Worm (Caenorhabditis elegans) whole organism, L3 larva: ENCODE measurements around the gene Y17D7C.6.

Source experiments
- R02D3.7 ChIP-seq: fragments of 150-350 bp; optimal IDR thresholded peaks from 2 replicates; lab custom pipeline; 2014; ENCODE audit warnings: missing biosample characterization, missing genetic modification characterization
- ama-1 ChIP-seq: fragments of 150-350 bp; optimal IDR thresholded peaks from 2 replicates; lab custom pipeline; 2018
- ceh-28 ChIP-seq: fragments of 150-350 bp; optimal IDR thresholded peaks from 2 replicates; lab custom pipeline; 2014; ENCODE audit warnings: missing biosample characterization, missing genetic modification reagents, missing genetic modification characterization
- daf-12 ChIP-seq: fragments of 150-350 bp; optimal IDR thresholded peaks from 2 replicates; lab custom pipeline; 2014; ENCODE audit warnings: missing biosample characterization, missing genetic modification reagents, missing genetic modification characterization
- elt-1 ChIP-seq: fragments of 150-350 bp; optimal IDR thresholded peaks from 2 replicates; lab custom pipeline; 2014; ENCODE audit warnings: missing biosample characterization, missing genetic modification characterization
- elt-2 ChIP-seq: sonication (generic microtip); optimal IDR thresholded peaks from 2 replicates; lab custom pipeline; 2016; ENCODE audit warnings: missing genetic modification reagents, mild to moderate bottlenecking, missing genetic modification characterization, missing compliant biosample characterization
- elt-3 ChIP-seq, 3 experiments: fragments of 150-350 bp in 1 of 3; sonication (generic microtip) in 2 of 3; optimal IDR thresholded peaks; 2 replicates in 2 of 3; 4 replicates in 1 of 3; lab custom pipeline; 2014 to 2017; ENCODE audit warnings: missing biosample characterization in 3 of 3, missing genetic modification characterization in 3 of 3
- fkh-10 ChIP-seq: sonication (generic microtip); optimal IDR thresholded peaks from 2 replicates; lab custom pipeline; 2017; ENCODE audit warnings: missing biosample characterization, missing genetic modification reagents, missing genetic modification characterization
- fkh-2 ChIP-seq: fragments of 150-350 bp; optimal IDR thresholded peaks from 2 replicates; lab custom pipeline; 2014; ENCODE audit warnings: missing biosample characterization, missing genetic modification reagents, missing genetic modification characterization
- hmg-11 ChIP-seq: sonication (generic microtip); optimal IDR thresholded peaks from 2 replicates; lab custom pipeline; 2016; ENCODE audit warnings: missing genetic modification characterization, missing compliant biosample characterization
- jun-1 ChIP-seq: fragments of 150-350 bp; optimal IDR thresholded peaks from 2 replicates; lab custom pipeline; 2014; ENCODE audit warnings: missing biosample characterization, missing genetic modification reagents, missing genetic modification characterization
- lin-39 ChIP-seq: fragments of 150-350 bp; optimal IDR thresholded peaks from 2 replicates; lab custom pipeline; 2018; ENCODE audit warnings: missing biosample characterization, missing genetic modification reagents, missing genetic modification characterization
- lsy-12 ChIP-seq: sonication (generic microtip); optimal IDR thresholded peaks from 2 replicates; lab custom pipeline; 2016; ENCODE audit warnings: mild to moderate bottlenecking, missing genetic modification characterization, missing compliant biosample characterization
- mml-1 ChIP-seq: fragments of 150-350 bp; sonication (generic microtip); optimal IDR thresholded peaks from 3 replicates; lab custom pipeline; 2014; ENCODE audit warnings: missing biosample characterization, missing genetic modification characterization
- nfya-1 ChIP-seq: sonication (generic microtip); optimal IDR thresholded peaks from 2 replicates; lab custom pipeline; 2017; ENCODE audit warnings: missing genetic modification characterization, mild to moderate bottlenecking, missing compliant biosample characterization, antibody characterized with exemption, moderate library complexity; ENCODE audit not compliant: insufficient read depth
- nhr-11 ChIP-seq: fragments of 150-350 bp; optimal IDR thresholded peaks from 2 replicates; lab custom pipeline; 2014; ENCODE audit warnings: missing biosample characterization, missing genetic modification characterization
- nhr-23 ChIP-seq: fragments of 150-350 bp; optimal IDR thresholded peaks from 2 replicates; lab custom pipeline; 2014; ENCODE audit warnings: missing biosample characterization, missing genetic modification reagents, missing genetic modification characterization
- nhr-237 ChIP-seq: fragments of 150-350 bp; optimal IDR thresholded peaks from 2 replicates; lab custom pipeline; 2014; ENCODE audit warnings: missing biosample characterization, missing genetic modification characterization
- nhr-25 ChIP-seq: sonication (generic microtip); optimal IDR thresholded peaks from 2 replicates; lab custom pipeline; 2017; ENCODE audit warnings: missing biosample characterization, missing genetic modification characterization
- nhr-43 ChIP-seq: sonication (generic microtip); optimal IDR thresholded peaks from 2 replicates; lab custom pipeline; 2016; ENCODE audit warnings: mild to moderate bottlenecking, missing genetic modification characterization, missing compliant biosample characterization; ENCODE audit not compliant: poor library complexity, severe bottlenecking
- nhr-67 ChIP-seq: fragments of 150-350 bp; optimal IDR thresholded peaks from 2 replicates; lab custom pipeline; 2014; ENCODE audit warnings: missing biosample characterization, missing genetic modification characterization
- nhr-77 ChIP-seq: fragments of 150-350 bp; optimal IDR thresholded peaks from 2 replicates; lab custom pipeline; 2014; ENCODE audit warnings: missing biosample characterization, missing genetic modification characterization
- pha-4 ChIP-seq: fragments of 150-350 bp; optimal IDR thresholded peaks from 2 replicates; lab custom pipeline; 2014; ENCODE audit warnings: missing biosample characterization, missing genetic modification reagents, missing genetic modification characterization
- pqm-1 ChIP-seq: fragments of 150-350 bp; optimal IDR thresholded peaks from 2 replicates; lab custom pipeline; 2017; ENCODE audit warnings: missing biosample characterization, missing genetic modification characterization, inconsistent platforms
- sea-2 ChIP-seq: fragments of 150-350 bp; sonication (generic microtip); optimal IDR thresholded peaks from 4 replicates; lab custom pipeline; 2014; ENCODE audit warnings: missing biosample characterization, missing genetic modification reagents, missing genetic modification characterization
- snpc-4 ChIP-seq: fragments of 150-350 bp; optimal IDR thresholded peaks from 2 replicates; lab custom pipeline; 2014; ENCODE audit warnings: missing biosample characterization, missing genetic modification characterization
- unc-39 ChIP-seq: sonication (generic microtip); optimal IDR thresholded peaks from 4 replicates; lab custom pipeline; 2017; ENCODE audit warnings: missing biosample characterization, missing genetic modification characterization
- unc-62 ChIP-seq: fragments of 150-350 bp; sonication (generic microtip); optimal IDR thresholded peaks from 4 replicates; lab custom pipeline; 2014; ENCODE audit warnings: missing biosample characterization, missing genetic modification reagents, missing genetic modification characterization
- zag-1 ChIP-seq: fragments of 150-350 bp; optimal IDR thresholded peaks from 2 replicates; lab custom pipeline; 2014; ENCODE audit warnings: missing biosample characterization, missing genetic modification characterization
- ztf-11 ChIP-seq: fragments of 150-350 bp; optimal IDR thresholded peaks from 2 replicates; lab custom pipeline; 2014; ENCODE audit warnings: missing biosample characterization, missing genetic modification characterization

Y17D7C.6 gene

DNA sequence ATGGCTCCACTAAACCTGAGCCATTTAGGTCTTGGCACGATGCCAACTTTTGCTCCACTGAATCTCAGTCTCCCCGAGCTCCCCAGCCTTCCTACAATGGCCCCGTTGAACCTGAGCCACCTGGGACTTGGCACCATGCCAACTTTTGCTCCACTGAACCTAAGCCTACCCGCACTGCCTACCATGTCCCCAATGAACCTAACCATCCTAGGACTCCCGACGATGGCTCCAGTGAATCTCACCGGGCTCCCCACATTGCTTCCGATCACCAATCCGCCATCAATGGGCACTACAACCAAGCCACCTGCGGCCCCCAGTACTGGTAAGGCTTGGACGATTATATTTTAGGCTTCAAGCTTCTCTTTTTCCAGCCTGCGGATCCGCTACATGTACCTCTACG is 37.8 kb upstream of the Y17D7C.6 start:
- no peak for TF ChIP-seq nhr-237 (tag; lab: Kevin White, UChicago)
- no peak for TF ChIP-seq lsy-12
- no peak for TF ChIP-seq mml-1 (tag; lab: Kevin White, UChicago)
- no peak for TF ChIP-seq jun-1 (tag; lab: Kevin White, UChicago)
- no peak for TF ChIP-seq pha-4 (tag; lab: Kevin White, UChicago)
- no peak for TF ChIP-seq nhr-43
- no peak for TF ChIP-seq nhr-25 (tag; lab: Kevin White, UChicago)
- no peak for TF ChIP-seq fkh-10 (GFP tag; lab: Kevin White, UChicago)
- no peak for TF ChIP-seq lin-39 (tag; lab: Kevin White, UChicago)
- no peak for TF ChIP-seq zag-1 (tag; lab: Kevin White, UChicago)
- TF ChIP-seq snpc-4 (tag; lab: Kevin White, UChicago): no peak
- TF ChIP-seq daf-12: no peak
- TF ChIP-seq nhr-67 (tag; lab: Kevin White, UChicago): no peak
- no peak for TF ChIP-seq fkh-2 (tag; lab: Kevin White, UChicago)

DNA sequence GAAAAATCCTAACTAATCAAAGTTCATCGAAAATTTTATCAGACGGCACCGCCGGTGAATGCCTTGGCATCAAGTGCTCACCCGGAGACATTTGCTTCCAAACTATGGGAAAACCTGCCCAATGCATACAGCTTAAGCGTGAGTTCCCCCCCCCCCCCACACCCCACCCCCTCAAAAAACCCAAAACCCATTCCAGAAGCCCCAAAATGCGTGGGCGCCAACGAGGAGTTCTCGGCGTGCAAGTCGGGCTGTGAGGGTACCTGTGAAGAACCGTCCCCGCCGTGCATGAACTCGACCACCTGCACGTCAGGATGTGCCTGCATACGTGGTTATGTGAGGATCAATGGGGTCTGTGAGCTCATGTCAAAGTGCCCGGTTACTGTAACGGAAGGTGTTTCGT is 35.2 kb upstream of the Y17D7C.6 start:
- TF ChIP-seq fkh-2 (tag; lab: Kevin White, UChicago) (no peak), elt-3 (tag; optimal IDR thresholded peaks at IDR 0.05; lab: Kevin White, UChicago) (no peak), ceh-28 (tag; lab: Kevin White, UChicago) (no peak)

DNA sequence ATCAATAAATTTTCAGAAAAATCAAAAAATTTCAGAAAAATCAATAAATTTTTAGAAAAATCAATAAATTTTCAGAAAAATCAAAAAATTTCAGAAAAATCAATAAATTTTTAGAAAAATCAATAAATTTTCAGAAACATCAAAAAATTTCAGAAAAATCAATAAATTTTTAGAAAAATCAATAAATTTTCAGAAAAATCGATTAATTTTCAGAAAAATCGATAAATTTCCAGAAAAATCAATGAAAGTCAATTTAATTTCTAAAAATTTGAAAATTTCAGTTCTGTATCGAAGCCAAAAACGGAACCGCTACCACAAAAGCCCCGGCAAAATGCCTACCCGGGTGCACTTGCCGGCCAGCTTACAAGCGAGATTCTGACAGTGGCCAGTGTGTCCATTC is 34.2 kb upstream of the Y17D7C.6 start:
- peak; percentile 65 for TF ChIP-seq ceh-28 (tag; lab: Kevin White, UChicago)

DNA sequence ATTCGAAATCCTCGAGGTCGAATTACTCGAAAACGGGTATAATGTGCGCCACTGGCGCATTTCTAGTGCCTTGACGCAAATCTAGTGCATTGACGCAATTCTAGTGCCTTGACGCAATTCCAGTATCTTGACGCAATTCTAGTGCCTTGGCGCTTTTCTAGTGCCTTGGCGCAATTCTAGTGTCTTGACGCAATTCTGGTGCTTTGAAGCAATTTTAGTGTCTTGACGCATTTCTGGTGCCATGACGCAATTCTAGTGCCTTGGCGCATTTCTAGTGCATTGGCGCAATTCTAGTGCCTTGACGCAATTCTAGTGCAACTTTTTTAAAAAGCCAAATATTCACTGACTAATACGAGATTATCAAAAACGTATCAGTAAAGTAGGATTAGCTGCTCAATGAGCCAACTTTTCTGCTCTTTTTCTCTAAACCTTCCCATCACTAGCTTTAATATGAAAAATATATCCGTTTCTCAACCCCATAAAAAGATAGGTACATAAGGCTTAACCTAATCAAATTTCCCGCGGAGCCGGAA is 25.1 kb upstream of the Y17D7C.6 start, which contains the start of gene Y69H2.17:
TSS of gene Y69H2.17 (plus strand) at position 483 of the 533 bp plus-strand sequence.
- TF ChIP-seq nfya-1 (tag; lab: Kevin White, UChicago): no peak
- TF ChIP-seq, all 47 proteins: peak for 0

DNA sequence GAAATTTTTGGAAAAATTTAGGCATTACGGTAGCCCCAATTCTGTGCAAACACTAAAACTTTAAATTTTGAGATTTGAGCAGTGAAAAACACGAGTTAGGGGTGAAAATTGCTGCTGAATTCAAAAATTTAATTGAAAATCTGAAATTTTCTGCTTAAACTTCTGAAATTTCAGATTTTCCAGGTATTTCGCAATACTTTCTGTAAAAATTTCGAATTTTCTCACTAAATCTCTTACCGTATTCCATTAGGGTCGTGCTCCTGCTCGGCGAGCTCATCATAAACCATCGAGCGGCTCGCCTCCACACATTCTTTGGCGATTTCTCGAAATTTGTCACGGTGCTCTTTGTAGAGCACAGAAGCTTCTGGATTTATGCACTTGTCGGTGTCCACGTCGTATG is 22.2 kb upstream of the Y17D7C.6 start:
- no peak for TF ChIP-seq fkh-10 (GFP tag; lab: Kevin White, UChicago)
- TF ChIP-seq unc-62 (GFP tag; lab: Kevin White, UChicago): no peak
- no peak for TF ChIP-seq nhr-77 (tag; lab: Kevin White, UChicago)
- TF ChIP-seq fkh-2 (tag; lab: Kevin White, UChicago): no peak
- no peak for TF ChIP-seq nhr-237 (tag; lab: Kevin White, UChicago)
- TF ChIP-seq elt-3 (tag; optimal IDR thresholded peaks at IDR 0.05; lab: Kevin White, UChicago): no peak
- no peak for TF ChIP-seq ama-1 (lab: Kevin White, UChicago)
- no peak for TF ChIP-seq daf-12
- no peak for TF ChIP-seq elt-2 (tag; lab: Kevin White, UChicago)
- no peak for TF ChIP-seq R02D3.7 (tag; lab: Kevin White, UChicago)
- no peak for TF ChIP-seq ztf-11 (tag; lab: Kevin White, UChicago)
- no peak for TF ChIP-seq nhr-11
- no peak for TF ChIP-seq unc-39
- TF ChIP-seq ceh-28 (tag; lab: Kevin White, UChicago): no peak
- no peak for TF ChIP-seq elt-1
- TF ChIP-seq zag-1 (tag; lab: Kevin White, UChicago): no peak
- TF ChIP-seq nhr-43: no peak
- TF ChIP-seq sea-2 (GFP tag; lab: Kevin White, UChicago): no peak

DNA sequence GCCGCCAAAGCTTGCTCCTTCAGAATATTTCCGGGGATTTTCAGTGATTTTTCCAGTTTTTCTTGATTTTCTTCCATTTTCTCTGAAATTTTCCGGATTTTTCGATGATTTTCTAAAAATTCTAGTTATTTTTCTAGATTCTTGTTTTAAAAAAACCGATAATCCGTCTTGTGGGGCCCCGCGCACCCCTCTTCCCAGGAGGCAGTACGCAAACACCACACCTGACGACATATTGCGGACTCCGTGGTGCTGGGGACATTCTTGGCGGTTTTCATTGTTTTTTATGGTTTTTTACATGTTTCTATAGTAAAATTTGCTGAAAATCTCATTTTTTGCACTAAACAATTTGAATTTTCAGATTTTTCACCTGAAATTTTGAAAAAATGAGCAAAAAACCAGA is 19.9 kb upstream of the Y17D7C.6 start, which contains the start of the genes ubc-19 and Y69H2.7:
TSS of gene ubc-19 (minus strand) at position 82 of the 400 bp plus-strand sequence.
TSS of gene Y69H2.7 (plus strand) at position 309 of the 400 bp plus-strand sequence.
- TF ChIP-seq jun-1 (tag; lab: Kevin White, UChicago) (no peak), hmg-11 (peak; percentile 70), snpc-4 (tag; lab: Kevin White, UChicago) (peak; percentile 41), mml-1 (tag; lab: Kevin White, UChicago) (no peak), pha-4 (tag; lab: Kevin White, UChicago) (peak; percentile 24)

DNA sequence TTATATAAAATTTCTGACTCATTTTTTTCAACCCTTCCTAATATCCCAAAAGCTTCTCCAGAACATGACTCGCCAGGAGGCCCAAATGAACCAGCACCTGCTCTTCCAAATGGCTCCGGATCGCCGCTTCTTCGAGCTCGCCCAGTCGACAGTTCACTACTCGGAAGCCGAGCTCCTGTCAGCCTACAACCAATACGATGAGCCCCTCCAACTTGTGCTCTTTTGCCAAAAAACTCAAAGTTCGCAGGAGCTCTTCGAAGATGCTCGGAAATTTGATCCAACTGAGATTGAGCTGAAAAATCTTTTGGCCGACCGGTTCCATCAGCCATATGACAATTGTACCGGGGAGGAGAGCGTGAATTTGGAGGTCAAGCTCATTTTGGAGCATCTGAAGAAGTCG is 14.1 kb upstream of the Y17D7C.6 start:
- TF ChIP-seq lsy-12 (no peak), nhr-23 (tag; lab: Kevin White, UChicago) (no peak), mml-1 (tag; lab: Kevin White, UChicago) (no peak), pqm-1 (tag; lab: Kevin White, UChicago) (no peak)
- TF ChIP-seq, all 47 proteins: peak for 0
